Fruit fly (Drosophila melanogaster) whole organism, embryonic: Measurements from ENCODE around the gene aqz.

Experiments used
- CG12104 ChIP-seq: fragments of 200-800 bp; sonication (Bioruptor generic); optimal IDR thresholded peaks from 3 replicates; lab custom pipeline; 2016; ENCODE audit warnings: missing biosample characterization, missing genetic modification characterization
- CG17328 ChIP-seq: fragments of 200-800 bp; sonication (Bioruptor generic); IDR thresholded peaks from 2 replicates; pipeline ENCODE4 v1.3.6; 2022; ENCODE audit warnings: missing biosample characterization, missing genetic modification characterization
- CG17802 ChIP-seq: fragments of 200-800 bp; sonication (Bioruptor generic); optimal IDR thresholded peaks from 2 replicates; lab custom pipeline; 2018; ENCODE audit warnings: missing biosample characterization, mild to moderate bottlenecking, missing genetic modification characterization, moderate library complexity
- CG18476 ChIP-seq: fragments of 200-800 bp; sonication (Bioruptor generic); optimal IDR thresholded peaks from 2 replicates; lab custom pipeline; 2016; ENCODE audit warnings: missing biosample characterization, mild to moderate bottlenecking, missing genetic modification characterization
- CG2202 ChIP-seq: fragments of 200-800 bp; sonication (Bioruptor generic); optimal IDR thresholded peaks from 2 replicates; lab custom pipeline; 2018; ENCODE audit warnings: missing biosample characterization, mild to moderate bottlenecking, missing genetic modification characterization
- CG31224 ChIP-seq: fragments of 200-800 bp; sonication (Bioruptor generic); IDR thresholded peaks from 2 replicates; pipeline ENCODE4 v1.3.6; 2022; ENCODE audit warnings: missing biosample characterization, missing genetic modification characterization
- CG31365 ChIP-seq: fragments of 200-800 bp; sonication (Bioruptor generic); optimal IDR thresholded peaks from 2 replicates; lab custom pipeline; 2018; ENCODE audit warnings: missing biosample characterization, mild to moderate bottlenecking, missing genetic modification characterization
- CG4707 ChIP-seq: fragments of 200-800 bp; sonication (Bioruptor generic); optimal IDR thresholded peaks from 2 replicates; lab custom pipeline; 2018; ENCODE audit warnings: missing biosample characterization, mild to moderate bottlenecking, missing genetic modification characterization, moderate library complexity
- CG4820 ChIP-seq: fragments of 200-800 bp; sonication (Bioruptor generic); optimal IDR thresholded peaks from 3 replicates; lab custom pipeline; 2016; ENCODE audit warnings: missing biosample characterization, missing genetic modification characterization
- CG6689 ChIP-seq: fragments of 200-800 bp; sonication (Bioruptor generic); IDR thresholded peaks from 2 replicates; pipeline ENCODE4 v1.3.6; 2022; ENCODE audit warnings: missing biosample characterization, missing genetic modification characterization
- CG7271 ChIP-seq: fragments of 200-800 bp; sonication (Bioruptor generic); optimal IDR thresholded peaks from 2 replicates; lab custom pipeline; 2018; ENCODE audit warnings: missing biosample characterization, mild to moderate bottlenecking, missing genetic modification characterization, moderate library complexity
- CG8089 ChIP-seq: fragments of 200-800 bp; sonication (Bioruptor generic); optimal IDR thresholded peaks from 3 replicates; lab custom pipeline; 2016; ENCODE audit warnings: missing biosample characterization, missing genetic modification characterization
- CG9932 ChIP-seq: fragments of 200-800 bp; sonication (Bioruptor generic); IDR thresholded peaks from 2 replicates; pipeline ENCODE4 v1.3.6; 2022; ENCODE audit warnings: missing biosample characterization, missing genetic modification characterization
- Camta ChIP-seq: fragments of 200-800 bp; sonication (Bioruptor generic); optimal IDR thresholded peaks from 2 replicates; lab custom pipeline; 2016; ENCODE audit warnings: missing biosample characterization, missing genetic modification characterization
- Dad ChIP-seq: fragments of 200-800 bp; sonication (Bioruptor generic); optimal IDR thresholded peaks from 3 replicates; lab custom pipeline; 2016; ENCODE audit warnings: missing biosample characterization, missing genetic modification characterization
- E2f2 ChIP-seq: fragments of 200-800 bp; sonication (Bioruptor generic); IDR thresholded peaks from 2 replicates; pipeline ENCODE4 v1.3.6; 2022; ENCODE audit warnings: missing biosample characterization, missing genetic modification characterization
- Hmr ChIP-seq: fragments of 200-800 bp; sonication (Bioruptor generic); optimal IDR thresholded peaks from 3 replicates; lab custom pipeline; 2017; ENCODE audit warnings: mild to moderate bottlenecking, missing biosample characterization, missing genetic modification reagents, missing genetic modification characterization
- Hr51 ChIP-seq, 2 experiments: fragments of 200-800 bp; sonication (Bioruptor generic); optimal IDR thresholded peaks; 2 replicates in 1 of 2; 3 replicates in 1 of 2; lab custom pipeline; 2016 to 2018; ENCODE audit warnings: missing biosample characterization in 2 of 2, missing genetic modification characterization in 2 of 2, mild to moderate bottlenecking in 1 of 2, moderate library complexity in 1 of 2
- MESR4 ChIP-seq: fragments of 200-800 bp; sonication (Bioruptor generic); optimal IDR thresholded peaks from 2 replicates; lab custom pipeline; 2018; ENCODE audit warnings: missing biosample characterization, mild to moderate bottlenecking, missing genetic modification characterization, moderate library complexity
- Med ChIP-seq: fragments of 200-800 bp; sonication (Bioruptor generic); peaks from one replicate; lab custom pipeline; 2016; ENCODE audit warnings: missing biosample characterization, missing genetic modification characterization, mild to moderate bottlenecking, inconsistent platforms, moderate library complexity
- NFAT ChIP-seq: fragments of 200-800 bp; sonication (Bioruptor generic); IDR thresholded peaks from 2 replicates; pipeline ENCODE4 v1.3.6; 2022; ENCODE audit warnings: missing biosample characterization, missing genetic modification characterization
- Ptx1 ChIP-seq: fragments of 200-800 bp; sonication (Bioruptor generic); IDR thresholded peaks from 2 replicates; pipeline ENCODE4 v1.3.6; 2022; ENCODE audit warnings: missing biosample characterization, missing genetic modification characterization
- Ravus ChIP-seq: fragments of 200-800 bp; sonication (Bioruptor generic); IDR thresholded peaks from 2 replicates; pipeline ENCODE4 v1.3.6; 2022; ENCODE audit warnings: missing biosample characterization, missing genetic modification characterization
- Rx ChIP-seq: fragments of 200-800 bp; sonication (Bioruptor generic); IDR thresholded peaks from 2 replicates; pipeline ENCODE4 v1.3.6; 2022; ENCODE audit warnings: missing biosample characterization, missing genetic modification characterization
- Sry-δ ChIP-seq: fragments of 200-800 bp; sonication (Bioruptor generic); optimal IDR thresholded peaks from 2 replicates; lab custom pipeline; 2016; ENCODE audit warnings: missing biosample characterization, missing genetic modification characterization
- Ssrp ChIP-seq: fragments of 200-800 bp; sonication (Bioruptor generic); optimal IDR thresholded peaks from 2 replicates; lab custom pipeline; 2018; ENCODE audit warnings: missing biosample characterization, mild to moderate bottlenecking, missing genetic modification characterization, moderate library complexity
- ara ChIP-seq: fragments of 200-800 bp; sonication (Bioruptor generic); IDR thresholded peaks from 2 replicates; pipeline ENCODE4 v1.3.6; 2022; ENCODE audit warnings: missing biosample characterization, missing genetic modification characterization
- ash1 ChIP-seq: fragments of 200-800 bp; sonication (Bioruptor generic); optimal IDR thresholded peaks from 2 replicates; lab custom pipeline; 2018; ENCODE audit warnings: missing biosample characterization, mild to moderate bottlenecking, missing genetic modification characterization
- ato ChIP-seq: fragments of 200-800 bp; sonication (Bioruptor generic); IDR thresholded peaks from 2 replicates; pipeline ENCODE4 v1.3.6; 2022; ENCODE audit warnings: missing biosample characterization, missing genetic modification characterization; ENCODE audit not compliant: partially characterized antibody
- chm ChIP-seq: fragments of 200-800 bp; sonication (Bioruptor generic); IDR thresholded peaks from 2 replicates; pipeline ENCODE4 v1.3.6; 2022; ENCODE audit warnings: missing biosample characterization, missing genetic modification characterization
- dati ChIP-seq: fragments of 200-800 bp; sonication (Bioruptor generic); IDR thresholded peaks from 2 replicates; pipeline ENCODE4 v1.3.6; 2022; ENCODE audit warnings: missing biosample characterization, missing genetic modification characterization
- esg ChIP-seq: fragments of 200-800 bp; sonication (Bioruptor generic); conservative IDR thresholded peaks from 2 replicates; pipeline ENCODE4 v1.3.6; 2022; ENCODE audit warnings: missing biosample characterization, missing genetic modification characterization
- grn ChIP-seq: fragments of 200-800 bp; sonication (Bioruptor generic); optimal IDR thresholded peaks from 3 replicates; lab custom pipeline; 2017; ENCODE audit warnings: missing biosample characterization, missing genetic modification characterization
- jigr1 ChIP-seq: fragments of 200-800 bp; sonication (Bioruptor generic); IDR thresholded peaks from 3 replicates; pipeline ENCODE4 v1.3.6; 2022; ENCODE audit warnings: missing biosample characterization, missing genetic modification characterization
- jing ChIP-seq: fragments of 200-800 bp; sonication (Bioruptor generic); optimal IDR thresholded peaks from 2 replicates; lab custom pipeline; 2018; ENCODE audit warnings: missing biosample characterization, mild to moderate bottlenecking, missing genetic modification characterization
- knrl ChIP-seq: fragments of 200-800 bp; sonication (Bioruptor generic); IDR thresholded peaks from 3 replicates; pipeline ENCODE4 v1.3.6; 2022; ENCODE audit warnings: missing biosample characterization, missing genetic modification characterization; ENCODE audit not compliant: partially characterized antibody
- lilli ChIP-seq: fragments of 200-800 bp; sonication (Bioruptor generic); optimal IDR thresholded peaks from 3 replicates; lab custom pipeline; 2016; ENCODE audit warnings: missing biosample characterization, missing genetic modification characterization
- lov ChIP-seq, 2 experiments: fragments of 200-800 bp in 1 of 2; fragments of >200 bp in 1 of 2; sonication (Bioruptor generic) in 1 of 2; IDR thresholded peaks in 1 of 2; optimal IDR thresholded peaks in 1 of 2; 2 replicates in 1 of 2; 3 replicates in 1 of 2; pipeline versions ENCODE4 v1.3.6 to Lab custom; 2017 to 2022; ENCODE audit warnings: missing biosample characterization in 1 of 2, missing genetic modification characterization in 1 of 2
- nau ChIP-seq: fragments of 200-800 bp; sonication (Bioruptor generic); optimal IDR thresholded peaks from 3 replicates; lab custom pipeline; 2017; ENCODE audit warnings: missing biosample characterization, mild to moderate bottlenecking, missing genetic modification characterization, missing genetic modification reagents
- otp ChIP-seq: fragments of 200-800 bp; sonication (Bioruptor generic); IDR thresholded peaks from 3 replicates; pipeline ENCODE4, ENCODE4 v1.3.6; 2022; ENCODE audit warnings: missing biosample characterization, missing genetic modification characterization
- p53 ChIP-seq: fragments of 200-800 bp; sonication (Bioruptor generic); optimal IDR thresholded peaks from 2 replicates; lab custom pipeline; 2016; ENCODE audit warnings: missing biosample characterization, missing genetic modification characterization
- pfk ChIP-seq: fragments of 200-800 bp; sonication (Bioruptor generic); optimal IDR thresholded peaks from 2 replicates; lab custom pipeline; 2018; ENCODE audit warnings: missing biosample characterization, mild to moderate bottlenecking, missing genetic modification characterization, moderate library complexity
- rib ChIP-seq: fragments of 200-800 bp; sonication (Bioruptor generic); IDR thresholded peaks from 2 replicates; pipeline ENCODE4 v1.3.6; 2022; ENCODE audit warnings: missing biosample characterization, missing genetic modification characterization
- ro ChIP-seq: fragments of 200-800 bp; sonication (Bioruptor generic); IDR thresholded peaks from 2 replicates; pipeline ENCODE4 v1.3.6; 2022; ENCODE audit warnings: missing biosample characterization, missing genetic modification characterization
- sens ChIP-seq: fragments of 200-800 bp; sonication (Bioruptor generic); peaks from one replicate; lab custom pipeline; 2016; ENCODE audit warnings: missing biosample characterization, missing genetic modification characterization
- shn ChIP-seq: fragments of 200-800 bp; sonication (Bioruptor generic); optimal IDR thresholded peaks from 3 replicates; lab custom pipeline; 2016; ENCODE audit warnings: missing biosample characterization, missing genetic modification characterization
- slbo ChIP-seq: fragments of 200-800 bp; sonication (Bioruptor generic); IDR thresholded peaks from 2 replicates; pipeline ENCODE4 v1.3.6; 2022; ENCODE audit warnings: missing biosample characterization, missing genetic modification characterization
- so ChIP-seq: fragments of 200-800 bp; sonication (Bioruptor generic); IDR thresholded peaks from 3 replicates; pipeline ENCODE4 v1.3.6; 2022; ENCODE audit warnings: missing biosample characterization, missing genetic modification characterization
- wor ChIP-seq: fragments of 200-800 bp; sonication (Bioruptor generic); IDR thresholded peaks from 2 replicates; pipeline ENCODE4 v1.3.6; 2022; ENCODE audit warnings: missing biosample characterization, missing genetic modification characterization
- zfh2 ChIP-seq: fragments of 200-800 bp; sonication (Bioruptor generic); optimal IDR thresholded peaks from 2 replicates; lab custom pipeline; 2016; ENCODE audit warnings: missing biosample characterization, missing genetic modification characterization

aqz gene

DNA sequence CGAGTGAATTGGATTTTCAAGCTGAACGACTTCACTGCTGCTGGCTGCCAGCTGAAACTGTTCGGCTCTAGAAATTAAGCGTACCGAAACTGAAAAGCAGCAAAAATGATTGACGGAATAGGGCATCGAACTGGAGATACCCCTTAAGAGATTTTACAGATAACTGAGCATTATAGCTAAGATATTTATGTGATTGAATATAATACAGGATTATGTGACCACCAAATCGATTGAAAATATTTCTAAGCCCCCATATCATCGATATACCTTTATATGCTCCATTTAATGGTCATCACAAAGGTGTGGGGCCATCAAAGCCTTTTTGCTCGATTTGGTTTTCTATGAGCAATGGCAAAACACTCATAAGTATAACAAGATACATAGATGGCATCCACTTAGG is 35.7 kb downstream of the aqz start (continued):
- no peak for TF ChIP-seq CG4707 (GFP tag; lab: Kevin White, UChicago)
- TF ChIP-seq shn (GFP tag; lab: Kevin White, UChicago), result no peak
- peak; percentile 37; the same call in 1 of the 2 replicates for TF ChIP-seq Rx (GFP tag; lab: Robert Waterston, UW)
- TF ChIP-seq CG7271 (tag; lab: Kevin White, UChicago), result no peak
- no peak for TF ChIP-seq dati (GFP tag; lab: Robert Waterston, UW)
- peak; percentile 44 for TF ChIP-seq Hmr
- TF ChIP-seq NFAT (GFP tag; lab: Robert Waterston, UW), result peak; percentile 52; the same call in 1 of the 2 replicates
- peak; percentile 78 for TF ChIP-seq slbo (GFP tag; lab: Robert Waterston, UW)
- TF ChIP-seq MESR4 (GFP tag; lab: Kevin White, UChicago), result no peak
- TF ChIP-seq esg (GFP tag; lab: Robert Waterston, UW), result peak; percentile 58
- TF ChIP-seq Ptx1, result peak; percentile 68
- TF ChIP-seq jigr1 (GFP tag; lab: Robert Waterston, UW), result no peak
- 0 out of 2 replicates have a peak, but pooled peaks have one; percentile 23 for TF ChIP-seq ro (GFP tag; lab: Robert Waterston, UW)
- peak; percentile 36; the same call in 1 of the 3 replicates for TF ChIP-seq otp (GFP tag; lab: Robert Waterston, UW)
- no peak for TF ChIP-seq rib (GFP tag; lab: Robert Waterston, UW)
- no peak for TF ChIP-seq jing (GFP tag; lab: Kevin White, UChicago)
- TF ChIP-seq Sry-δ (GFP tag; lab: Kevin White, UChicago), result no peak
- no peak for TF ChIP-seq nau (GFP tag; lab: Kevin White, UChicago)
- no peak for TF ChIP-seq knrl (GFP tag; lab: Robert Waterston, UW)
- peak; percentile 50 for TF ChIP-seq zfh2
- 0 out of 2 replicates have a peak, but pooled peaks have one; percentile 27 for TF ChIP-seq ara (GFP tag; lab: Robert Waterston, UW)
- no peak for TF ChIP-seq lov (optimal IDR thresholded peaks at IDR 0.05; lab: Kevin White, UChicago)
- TF ChIP-seq lov (GFP tag; IDR thresholded peaks at IDR 0.05; lab: Robert Waterston, UW), result no peak
- TF ChIP-seq so (GFP tag; lab: Robert Waterston, UW), result peak; percentile 37; the same call in 1 of the 3 replicates
- TF ChIP-seq chm (GFP tag; lab: Robert Waterston, UW), result peak; percentile 62; the same call in 1 of the 2 replicates
- peak; percentile 44; the same call in 1 of the 2 replicates for TF ChIP-seq CG17328 (GFP tag; lab: Robert Waterston, UW)
- no peak for TF ChIP-seq pfk (GFP tag; lab: Kevin White, UChicago)
- no peak for TF ChIP-seq CG4820 (GFP tag; lab: Kevin White, UChicago)
- TF ChIP-seq CG18476 (GFP tag; lab: Kevin White, UChicago), result peak; percentile 3
- peak; percentile 30 for TF ChIP-seq Ssrp
- no peak for TF ChIP-seq grn (GFP tag; lab: Kevin White, UChicago)
- peak; percentile 69 for TF ChIP-seq CG9932 (GFP tag; lab: Robert Waterston, UW)
- peak; percentile 23 for TF ChIP-seq Dad
- no peak for TF ChIP-seq Hr51 (GFP tag; optimal IDR thresholded peaks at IDR 0.05; lab: Kevin White, UChicago)
- TF ChIP-seq CG31224, result peak; percentile 47; the same call in 1 of the 2 replicates
- no peak for TF ChIP-seq Med (GFP tag; lab: Kevin White, UChicago)
- TF ChIP-seq Ravus (GFP tag; lab: Robert Waterston, UW), result 0 out of 2 replicates have a peak, but pooled peaks have one; percentile 2
- no peak for TF ChIP-seq lilli (GFP tag; lab: Kevin White, UChicago)
- peak; percentile 27 for TF ChIP-seq Camta (GFP tag; lab: Kevin White, UChicago)
- no peak for TF ChIP-seq CG2202 (tag; lab: Kevin White, UChicago)
- no peak for TF ChIP-seq ato
- TF ChIP-seq CG6689 (GFP tag; lab: Robert Waterston, UW), result peak; percentile 35; the same call in 1 of the 2 replicates
- peak; percentile 31; the same call in 1 of the 2 replicates for TF ChIP-seq E2f2 (GFP tag; lab: Robert Waterston, UW)
- TF ChIP-seq ash1 (GFP tag; lab: Kevin White, UChicago), result no peak
- no peak for TF ChIP-seq CG31365 (tag; lab: Kevin White, UChicago)
- TF ChIP-seq sens (GFP tag; lab: Kevin White, UChicago), result peak; percentile 84
- TF ChIP-seq CG17802 (tag; lab: Kevin White, UChicago), result no peak
- TF ChIP-seq p53, result no peak
- no peak for TF ChIP-seq wor (GFP tag; lab: Robert Waterston, UW)
- TF ChIP-seq CG8089 (GFP tag; lab: Kevin White, UChicago), result no peak
- no peak for TF ChIP-seq CG12104 (GFP tag; lab: Kevin White, UChicago)
